Fruit fly (Drosophila melanogaster) whole organism, embryonic: ENCODE measurements around the gene CG3909.

ENCODE experiments used
- ATbp ChIP-seq: fragments of 200-800 bp; sonication (Bioruptor generic); optimal IDR thresholded peaks from 2 replicates; lab custom pipeline; 2017; ENCODE audit warnings: missing biosample characterization, mild to moderate bottlenecking, missing genetic modification characterization, missing genetic modification reagents
- Blimp-1 ChIP-seq: fragments of 200-800 bp; sonication (Bioruptor generic); optimal IDR thresholded peaks from 3 replicates; lab custom pipeline; 2018; ENCODE audit warnings: missing biosample characterization, missing genetic modification characterization, mild to moderate bottlenecking, moderate library complexity, missing genetic modification reagents
- CG10431 ChIP-seq: fragments of 200-800 bp; sonication (Bioruptor generic); optimal IDR thresholded peaks from 3 replicates; lab custom pipeline; 2018; ENCODE audit warnings: missing biosample characterization, mild to moderate bottlenecking, missing genetic modification characterization
- CG10959 ChIP-seq: fragments of 200-800 bp; sonication (Bioruptor generic); IDR thresholded peaks from 2 replicates; pipeline ENCODE4 v1.3.6; 2022; ENCODE audit warnings: missing biosample characterization, missing genetic modification characterization
- CG11398 ChIP-seq: fragments of 200-800 bp; sonication (Bioruptor generic); optimal IDR thresholded peaks from 2 replicates; lab custom pipeline; 2016; ENCODE audit warnings: missing biosample characterization, missing genetic modification characterization
- CG15479 ChIP-seq: fragments of 200-800 bp; sonication (Bioruptor generic); optimal IDR thresholded peaks from 3 replicates; lab custom pipeline; 2019; ENCODE audit warnings: missing biosample characterization, mild to moderate bottlenecking, missing genetic modification characterization, moderate library complexity
- CG16813 ChIP-seq: fragments of 200-800 bp; sonication (Bioruptor generic); IDR thresholded peaks from 3 replicates; pipeline ENCODE4 v1.3.6; 2022; ENCODE audit warnings: missing biosample characterization, missing genetic modification characterization; ENCODE audit not compliant: partially characterized antibody
- CG16863 ChIP-seq: fragments of 200-800 bp; sonication (Bioruptor generic); optimal IDR thresholded peaks from 3 replicates; lab custom pipeline; 2016; ENCODE audit warnings: missing biosample characterization, missing genetic modification characterization
- CG17612 ChIP-seq: fragments of 200-800 bp; sonication (Bioruptor generic); IDR thresholded peaks from 2 replicates; pipeline ENCODE4 v1.3.6; 2022; ENCODE audit warnings: missing biosample characterization, missing genetic modification characterization
- CG17829 ChIP-seq: fragments of 200-800 bp; optimal IDR thresholded peaks from 2 replicates; lab custom pipeline; 2019; ENCODE audit warnings: missing biosample characterization, mild to moderate bottlenecking, missing genetic modification characterization, moderate library complexity
- CG1832 ChIP-seq: fragments of 200-800 bp; sonication (Bioruptor generic); optimal IDR thresholded peaks from 2 replicates; lab custom pipeline; 2017; ENCODE audit warnings: missing biosample characterization, mild to moderate bottlenecking, missing genetic modification characterization, inconsistent platforms
- CG31388 ChIP-seq: fragments of 200-800 bp; sonication (Bioruptor generic); optimal IDR thresholded peaks from 2 replicates; lab custom pipeline; 2016; ENCODE audit warnings: missing biosample characterization, missing genetic modification characterization
- CG32532 ChIP-seq: fragments of 200-800 bp; sonication (Bioruptor generic); IDR thresholded peaks from 2 replicates; pipeline ENCODE4 v1.3.6; 2022; ENCODE audit warnings: missing biosample characterization, missing genetic modification characterization
- CG3407 ChIP-seq: fragments of 200-800 bp; sonication (Bioruptor generic); optimal IDR thresholded peaks from 2 replicates; lab custom pipeline; 2018; ENCODE audit warnings: missing biosample characterization, mild to moderate bottlenecking, missing genetic modification characterization
- CG4820 ChIP-seq: fragments of 200-800 bp; sonication (Bioruptor generic); optimal IDR thresholded peaks from 3 replicates; lab custom pipeline; 2016; ENCODE audit warnings: missing biosample characterization, missing genetic modification characterization
- CG6683 ChIP-seq: fragments of 200-800 bp; sonication (Bioruptor generic); optimal IDR thresholded peaks from 2 replicates; lab custom pipeline; 2017; ENCODE audit warnings: missing biosample characterization, mild to moderate bottlenecking, missing genetic modification characterization, missing genetic modification reagents
- CG7372 ChIP-seq: fragments of 200-800 bp; sonication (Bioruptor generic); IDR thresholded peaks from 2 replicates; pipeline ENCODE4 v1.3.6; 2022; ENCODE audit warnings: missing biosample characterization, missing genetic modification characterization
- Dref ChIP-seq: fragments of 200-800 bp; sonication (Bioruptor generic); IDR thresholded peaks from 2 replicates; pipeline ENCODE4 v1.3.6; 2022; ENCODE audit warnings: missing biosample characterization, missing genetic modification characterization
- Gug ChIP-seq: fragments of 200-800 bp; sonication (Bioruptor generic); IDR thresholded peaks from 4 replicates; pipeline ENCODE4 v1.3.6; 2022; ENCODE audit warnings: missing biosample characterization, missing genetic modification characterization
- Hsf ChIP-seq: fragments of 200-800 bp; sonication (Bioruptor generic); optimal IDR thresholded peaks from 3 replicates; lab custom pipeline; 2016; ENCODE audit warnings: missing biosample characterization, missing genetic modification characterization
- Nf-YA ChIP-seq: fragments of 200-800 bp; sonication (Bioruptor generic); IDR thresholded peaks from 2 replicates; pipeline ENCODE4 v1.3.6; 2022; ENCODE audit warnings: missing biosample characterization, missing genetic modification characterization
- Nf-YB ChIP-seq: fragments of 200-800 bp; sonication (Bioruptor generic); optimal IDR thresholded peaks from 3 replicates; lab custom pipeline; 2019; ENCODE audit warnings: missing biosample characterization, mild to moderate bottlenecking, missing genetic modification characterization, moderate library complexity
- Nf-YC ChIP-seq: fragments of 200-800 bp; optimal IDR thresholded peaks from 3 replicates; lab custom pipeline; 2019; ENCODE audit warnings: missing biosample characterization, mild to moderate bottlenecking, missing genetic modification characterization, moderate library complexity
- Oaz ChIP-seq: fragments of 200-800 bp; sonication (Bioruptor generic); IDR thresholded peaks from 2 replicates; pipeline ENCODE4 v1.3.6; 2022; ENCODE audit warnings: missing biosample characterization, missing genetic modification characterization
- Poxn ChIP-seq: fragments of 200-800 bp; sonication (Bioruptor generic); IDR thresholded peaks from 2 replicates; pipeline ENCODE4 v1.3.6; 2022; ENCODE audit warnings: missing biosample characterization, missing genetic modification characterization
- Ravus ChIP-seq: fragments of 200-800 bp; sonication (Bioruptor generic); IDR thresholded peaks from 2 replicates; pipeline ENCODE4 v1.3.6; 2022; ENCODE audit warnings: missing biosample characterization, missing genetic modification characterization
- Sox102F ChIP-seq: fragments of 200-800 bp; sonication (Bioruptor generic); optimal IDR thresholded peaks from 2 replicates; lab custom pipeline; 2018; ENCODE audit warnings: missing biosample characterization, mild to moderate bottlenecking, missing genetic modification characterization, moderate library complexity
- Usf ChIP-seq: fragments of 200-800 bp; sonication (Bioruptor generic); optimal IDR thresholded peaks from 2 replicates; lab custom pipeline; 2017; ENCODE audit warnings: missing genotype, missing biosample characterization, missing genetic modification characterization
- ac ChIP-seq: fragments of 200-800 bp; sonication (Bioruptor generic); optimal IDR thresholded peaks from 3 replicates; lab custom pipeline; 2017; ENCODE audit warnings: missing biosample characterization, mild to moderate bottlenecking, missing genetic modification characterization
- al ChIP-seq: fragments of 200-800 bp; sonication (Bioruptor generic); IDR thresholded peaks from 2 replicates; pipeline ENCODE4 v1.3.6; 2022; ENCODE audit warnings: missing biosample characterization, missing genetic modification characterization
- bcd ChIP-seq: fragments of 200-800 bp; sonication (Bioruptor generic); optimal IDR thresholded peaks from 2 replicates; lab custom pipeline; 2017; ENCODE audit warnings: missing biosample characterization, mild to moderate bottlenecking, missing genetic modification characterization
- chinmo ChIP-seq: fragments of 200-800 bp; sonication (Bioruptor generic); IDR thresholded peaks from 4 replicates; pipeline ENCODE4 v1.3.6; 2022; ENCODE audit warnings: missing biosample characterization, missing genetic modification characterization; ENCODE audit not compliant: partially characterized antibody
- dan ChIP-seq: fragments of 200-800 bp; sonication (Bioruptor generic); IDR thresholded peaks from 2 replicates; pipeline ENCODE4 v1.3.6; 2022; ENCODE audit warnings: missing biosample characterization, missing genetic modification characterization
- dimm ChIP-seq: fragments of 200-800 bp; sonication (Bioruptor generic); IDR thresholded peaks from 2 replicates; pipeline ENCODE4 v1.3.6; 2022; ENCODE audit warnings: missing biosample characterization, missing genetic modification characterization
- ewg ChIP-seq: fragments of 200-800 bp; sonication (Bioruptor generic); optimal IDR thresholded peaks from 3 replicates; lab custom pipeline; 2017; ENCODE audit warnings: mild to moderate bottlenecking, missing biosample characterization, missing genetic modification reagents, missing genetic modification characterization
- nerfin-1 ChIP-seq: fragments of 200-800 bp; sonication (Bioruptor generic); optimal IDR thresholded peaks from 3 replicates; lab custom pipeline; 2019; ENCODE audit warnings: missing biosample characterization, mild to moderate bottlenecking, missing genetic modification characterization, moderate library complexity
- onecut ChIP-seq: fragments of 200-800 bp; sonication (Bioruptor generic); IDR thresholded peaks from 2 replicates; pipeline ENCODE4 v1.3.6; 2022; ENCODE audit warnings: missing biosample characterization, missing genetic modification characterization
- p53 ChIP-seq: fragments of 200-800 bp; sonication (Bioruptor generic); optimal IDR thresholded peaks from 2 replicates; lab custom pipeline; 2016; ENCODE audit warnings: missing biosample characterization, missing genetic modification characterization
- pan ChIP-seq, 4 experiments: fragments of >200 bp in 3 of 4; fragments of 200-800 bp in 1 of 4; sonication (Bioruptor generic) in 1 of 4; optimal IDR thresholded peaks in 3 of 4; IDR thresholded peaks in 1 of 4; 2 replicates each; pipeline versions ENCODE4 v1.3.6 to Lab custom; 2017 to 2022; ENCODE audit warnings: missing biosample characterization in 2 of 4, missing genetic modification characterization in 2 of 4, mixed read lengths in 1 of 4
- pb ChIP-seq: fragments of 200-800 bp; sonication (Bioruptor generic); optimal IDR thresholded peaks from 3 replicates; lab custom pipeline; 2016; ENCODE audit warnings: missing biosample characterization, missing genetic modification characterization
- pnt ChIP-seq: fragments of 200-800 bp; sonication (Bioruptor generic); optimal IDR thresholded peaks from 3 replicates; lab custom pipeline; 2016; ENCODE audit warnings: missing biosample characterization, missing genetic modification characterization
- pum ChIP-seq: fragments of 200-800 bp; sonication (Bioruptor generic); optimal IDR thresholded peaks from 2 replicates; lab custom pipeline; 2016; ENCODE audit warnings: missing biosample characterization, missing genetic modification characterization
- scrt ChIP-seq: fragments of 200-800 bp; sonication (Bioruptor generic); optimal IDR thresholded peaks from 2 replicates; lab custom pipeline; 2018; ENCODE audit warnings: missing biosample characterization, mild to moderate bottlenecking, missing genetic modification characterization, moderate library complexity
- seq ChIP-seq: fragments of 200-800 bp; sonication (Bioruptor generic); IDR thresholded peaks from 2 replicates; pipeline ENCODE4 v1.3.6; 2022; ENCODE audit warnings: missing biosample characterization, missing genetic modification characterization
- toy ChIP-seq: fragments of 200-800 bp; sonication (Bioruptor generic); IDR thresholded peaks from 2 replicates; pipeline ENCODE4 v1.3.6; 2022; ENCODE audit warnings: missing biosample characterization, missing genetic modification characterization
- trem ChIP-seq: fragments of 200-800 bp; optimal IDR thresholded peaks from 3 replicates; lab custom pipeline; 2019; ENCODE audit warnings: missing biosample characterization, mild to moderate bottlenecking, missing genetic modification characterization, moderate library complexity

Gene CG3909

DNA sequence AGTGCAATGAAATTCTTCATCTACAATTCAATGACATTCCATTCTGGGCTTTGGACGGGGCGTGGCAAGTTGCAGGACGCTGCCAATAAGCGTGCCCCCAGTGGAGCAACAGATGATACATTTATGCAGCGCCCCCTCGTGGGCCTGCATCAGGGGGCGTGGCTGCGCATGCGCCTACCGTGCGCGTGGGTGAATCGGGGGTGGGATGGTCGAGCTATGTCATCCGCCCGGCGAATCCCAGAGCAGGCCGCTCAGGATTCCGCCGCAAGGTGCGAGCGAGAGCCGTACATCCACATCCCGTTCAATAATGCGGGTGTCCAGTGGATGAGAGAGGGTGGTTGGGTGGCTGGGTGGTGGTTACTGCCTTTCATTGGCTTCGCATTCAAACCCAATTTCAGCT lies 27.1 kb downstream of the CG3909 start:
- peak; percentile 79 for TF ChIP-seq nerfin-1 (tag; lab: Kevin White, UChicago)
- TF ChIP-seq pnt (GFP tag; lab: Kevin White, UChicago): no peak
- TF ChIP-seq scrt: peak; percentile 95
- no peak for TF ChIP-seq CG17612 (GFP tag; lab: Robert Waterston, UW)
- peak; percentile 96 for TF ChIP-seq Nf-YB (GFP tag; lab: Kevin White, UChicago)
- TF ChIP-seq Dref (GFP tag; lab: Robert Waterston, UW): 0 out of 2 replicates have a peak, but pooled peaks have one; percentile 1
- TF ChIP-seq dimm (GFP tag; lab: Robert Waterston, UW): 0 out of 2 replicates have a peak, but pooled peaks have one; percentile 12
- 0 out of 2 replicates have a peak, but pooled peaks have one; percentile 25 for TF ChIP-seq CG32532 (GFP tag; lab: Robert Waterston, UW)
- TF ChIP-seq Nf-YC: peak; percentile 97
- 0 out of 3 replicates have a peak, but pooled peaks have one; percentile 16 for TF ChIP-seq CG16813 (GFP tag; lab: Robert Waterston, UW)
- TF ChIP-seq CG6683 (GFP tag; lab: Kevin White, UChicago): no peak
- TF ChIP-seq Usf (GFP tag; lab: Kevin White, UChicago): no peak
- peak; percentile 63; the same call in 1 of the 4 replicates for TF ChIP-seq chinmo
- TF ChIP-seq CG1832 (GFP tag; lab: Kevin White, UChicago): peak; percentile 32
- TF ChIP-seq dan (GFP tag; lab: Robert Waterston, UW): 0 out of 2 replicates have a peak, but pooled peaks have one; percentile 18
- peak; percentile 46; the same call in 1 of the 2 replicates for TF ChIP-seq seq (GFP tag; lab: Robert Waterston, UW)
- TF ChIP-seq Blimp-1 (GFP tag; lab: Kevin White, UChicago): no peak
- no peak for TF ChIP-seq Hsf (GFP tag; lab: Kevin White, UChicago)
- peak; percentile 95 for TF ChIP-seq ewg
- TF ChIP-seq CG4820 (GFP tag; lab: Kevin White, UChicago): no peak
- no peak for TF ChIP-seq CG3407
- TF ChIP-seq onecut (GFP tag; lab: Robert Waterston, UW): peak; percentile 39; the same call in 1 of the 2 replicates

DNA sequence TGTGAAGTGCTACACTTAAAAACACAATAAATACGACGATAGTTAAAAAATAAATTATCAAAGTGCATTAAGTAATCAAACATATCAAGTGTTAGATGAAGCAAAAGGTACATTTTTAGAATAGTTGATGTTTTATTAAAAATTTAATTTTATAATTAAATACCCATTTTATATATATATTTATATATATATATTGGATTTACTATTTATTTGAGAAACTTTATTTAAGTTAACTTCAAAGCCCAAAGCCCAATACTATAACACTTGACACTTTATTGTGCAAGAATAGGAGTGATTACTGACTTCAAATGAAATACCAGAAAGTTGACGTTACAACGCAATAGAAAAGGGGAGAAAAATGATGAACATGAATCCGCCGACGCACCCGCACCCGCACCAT lies 27.7 kb downstream of the CG3909 start, which contains the start of gene nerfin-2:
TSS of gene nerfin-2 (plus strand) at position 301 of the 400 bp plus-strand sequence.
- no peak for TF ChIP-seq Poxn (GFP tag; lab: Robert Waterston, UW)
- no peak for TF ChIP-seq pum
- TF ChIP-seq ATbp (GFP tag; lab: Kevin White, UChicago): no peak
- no peak for TF ChIP-seq CG10959 (GFP tag; lab: Robert Waterston, UW)
- no peak for TF ChIP-seq CG17829
- no peak for TF ChIP-seq CG31388 (GFP tag; lab: Kevin White, UChicago)
- no peak for TF ChIP-seq trem
- TF ChIP-seq p53 (GFP tag; lab: Kevin White, UChicago): no peak
- TF ChIP-seq, all 482 proteins: peak for 0

DNA sequence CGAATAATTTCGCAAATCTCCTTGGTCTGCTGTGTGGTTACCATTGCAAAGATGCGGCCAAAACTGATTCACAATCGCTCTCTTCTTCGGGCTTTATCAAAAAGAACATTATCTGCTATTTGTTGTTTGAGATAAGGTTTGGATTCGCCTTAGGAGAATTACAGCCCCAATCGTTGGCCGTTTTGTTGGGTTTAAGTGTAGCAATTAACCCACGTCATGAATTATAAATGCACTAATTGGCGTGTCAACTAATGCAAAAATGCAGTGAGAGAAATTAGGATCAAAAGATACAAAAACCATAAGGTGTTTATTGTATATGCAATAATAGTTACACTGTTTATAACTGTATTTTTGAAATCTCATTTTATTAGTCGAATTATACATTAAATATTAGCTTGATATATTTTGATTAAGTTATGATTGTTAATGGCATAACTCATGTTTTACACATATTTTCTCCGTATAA lies 32.3 kb downstream of the CG3909 start, which contains the start of gene Alp13:
TSS of gene Alp13 (minus strand) at position 51 of the 466 bp plus-strand sequence.
- no peak for TF ChIP-seq Oaz
- no peak for TF ChIP-seq CG10431 (GFP tag; lab: Kevin White, UChicago)
- TF ChIP-seq CG11398 (GFP tag; lab: Kevin White, UChicago): no peak
- no peak for TF ChIP-seq CG7372 (GFP tag; lab: Robert Waterston, UW)
- TF ChIP-seq CG15479 (GFP tag; lab: Kevin White, UChicago): no peak
- TF ChIP-seq Gug: no peak
- TF ChIP-seq bcd (GFP tag; lab: Kevin White, UChicago): no peak
- no peak for TF ChIP-seq pan (optimal IDR thresholded peaks at IDR 0.05; lab: Kevin White, UChicago)
- no peak for TF ChIP-seq pan (GFP tag; optimal IDR thresholded peaks at IDR 0.05 in 1 of 2, IDR thresholded peaks at IDR 0.05 in 1 of 2)
- TF ChIP-seq Nf-YA (GFP tag; lab: Robert Waterston, UW): no peak
- TF ChIP-seq Ravus: no peak
- TF ChIP-seq nerfin-1 (tag; lab: Kevin White, UChicago): no peak
- no peak for TF ChIP-seq al (GFP tag; lab: Robert Waterston, UW)
- no peak for TF ChIP-seq Sox102F (GFP tag; lab: Kevin White, UChicago)
- no peak for TF ChIP-seq CG16863
- no peak for TF ChIP-seq toy (GFP tag; lab: Robert Waterston, UW)
- no peak for TF ChIP-seq ac
- no peak for TF ChIP-seq pb (GFP tag; lab: Kevin White, UChicago)
